Fruit fly (Drosophila melanogaster) whole organism, embryonic: ENCODE results near the gene Noa36.

ENCODE experiments used
- CG14860 ChIP-seq: fragments of 200-800 bp; sonication (Bioruptor generic); IDR thresholded peaks from 3 replicates; pipeline ENCODE4 v1.3.6; 2022; ENCODE audit warnings: missing biosample characterization, missing genetic modification characterization; ENCODE audit not compliant: partially characterized antibody
- CG17568 ChIP-seq: fragments of 200-800 bp; sonication (Bioruptor generic); optimal IDR thresholded peaks from 2 replicates; lab custom pipeline; 2018; ENCODE audit warnings: missing biosample characterization, mild to moderate bottlenecking, missing genetic modification characterization, moderate library complexity
- CG2202 ChIP-seq: fragments of 200-800 bp; sonication (Bioruptor generic); optimal IDR thresholded peaks from 2 replicates; lab custom pipeline; 2018; ENCODE audit warnings: missing biosample characterization, mild to moderate bottlenecking, missing genetic modification characterization
- CG31365 ChIP-seq: fragments of 200-800 bp; sonication (Bioruptor generic); optimal IDR thresholded peaks from 2 replicates; lab custom pipeline; 2018; ENCODE audit warnings: missing biosample characterization, mild to moderate bottlenecking, missing genetic modification characterization
- CG31388 ChIP-seq: fragments of 200-800 bp; sonication (Bioruptor generic); optimal IDR thresholded peaks from 2 replicates; lab custom pipeline; 2016; ENCODE audit warnings: missing biosample characterization, missing genetic modification characterization
- insv ChIP-seq, 2 experiments: fragments of 200-800 bp; sonication (Bioruptor generic); optimal IDR thresholded peaks; 3 replicates each; lab custom pipeline; 2016 to 2018; ENCODE audit warnings: missing biosample characterization in 2 of 2, missing genetic modification characterization in 2 of 2
- mam ChIP-seq: fragments of 200-800 bp; sonication (Bioruptor generic); optimal IDR thresholded peaks from 3 replicates; lab custom pipeline; 2016; ENCODE audit warnings: missing biosample characterization, missing genetic modification characterization

DNA sequence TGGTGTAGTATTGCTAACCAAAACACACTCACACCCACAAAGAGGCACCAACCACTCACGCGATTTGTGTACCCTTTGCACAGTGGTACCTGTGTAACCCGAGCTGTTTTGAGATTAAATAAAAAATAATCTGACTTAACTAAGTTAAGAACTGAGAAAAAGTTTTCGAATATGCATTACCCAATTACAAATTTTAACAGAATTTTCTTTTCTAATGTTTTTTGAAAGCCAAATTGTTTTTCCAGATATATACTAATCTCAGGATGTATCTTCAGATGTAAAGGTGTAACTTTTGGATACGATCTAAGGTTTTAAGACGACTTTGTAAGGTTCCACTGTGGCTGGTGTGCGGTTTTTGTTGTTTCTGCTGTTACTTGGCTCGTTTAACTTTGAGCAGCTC lies 34.7 kb upstream of the Noa36 start:
- TF ChIP-seq mam = no peak
- no peak for TF ChIP-seq CG2202 (tag; lab: Kevin White, UChicago)
- no peak for TF ChIP-seq CG17568
- TF ChIP-seq insv (GFP tag; optimal IDR thresholded peaks at IDR 0.05; lab: Kevin White, UChicago) = no peak
- TF ChIP-seq CG14860 (GFP tag; lab: Robert Waterston, UW) = no peak
- no peak for TF ChIP-seq CG31365 (tag; lab: Kevin White, UChicago)
- TF ChIP-seq CG31388 (GFP tag; lab: Kevin White, UChicago) = no peak
